Worm (Caenorhabditis elegans) whole organism, dauer: ENCODE data around the gene clec-117.
"Not testable (repeated sequence)": the region's sequence is repeated elsewhere in the genome, so short reads cannot be mapped to it uniquely, and the experiment has no call there.

Experiments
- unc-62 ChIP-seq: sonication (generic microtip); optimal IDR thresholded peaks from 2 replicates; lab custom pipeline; 2017; ENCODE audit warnings: missing biosample characterization, missing genetic modification reagents, missing genetic modification characterization

clec-117 gene

ce11 chrII:296911-297440, at the start of gene clec-117, which contains the start of gene B0432.1:
Gene clec-117, minus strand, starts transcription at chrII:297011.
Gene B0432.1, plus strand, starts transcription at chrII:297390.
- no peak for TF ChIP-seq unc-62 (GFP tag; lab: Kevin White, UChicago)

ce11 chrII:341282-341681, 44.5 kb upstream of the clec-117 start:
- TF ChIP-seq unc-62 (GFP tag; lab: Kevin White, UChicago), result no peak

DNA sequence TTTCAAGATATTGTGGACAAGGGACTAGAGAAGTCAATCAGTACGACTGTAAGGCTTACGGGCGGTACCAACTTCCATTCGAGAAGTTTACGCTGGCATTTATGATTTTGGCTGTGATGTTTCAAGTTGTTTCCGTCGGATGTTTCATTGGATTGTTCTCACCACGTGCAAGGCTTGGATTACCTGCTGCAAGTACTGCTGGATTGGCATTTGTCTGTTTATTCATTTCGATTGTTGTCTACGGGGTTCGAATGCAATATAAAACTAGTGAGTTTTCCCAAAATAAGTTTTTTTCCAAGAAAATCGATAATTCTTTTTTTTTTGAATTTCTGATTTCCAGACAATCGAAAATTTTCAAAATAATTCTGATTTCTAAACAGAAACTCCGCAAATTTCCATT, 43.9 kb upstream of the clec-117 start:
- no peak for TF ChIP-seq unc-62 (GFP tag; lab: Kevin White, UChicago)

- no peak for TF ChIP-seq unc-62 (GFP tag; lab: Kevin White, UChicago)
Measured at ce11 chrII:340224-340623, 43.4 kb upstream of the clec-117 start, which contains the start of gene clc-31. Gene clc-31, plus strand, starts transcription at chrII:340524.

DNA sequence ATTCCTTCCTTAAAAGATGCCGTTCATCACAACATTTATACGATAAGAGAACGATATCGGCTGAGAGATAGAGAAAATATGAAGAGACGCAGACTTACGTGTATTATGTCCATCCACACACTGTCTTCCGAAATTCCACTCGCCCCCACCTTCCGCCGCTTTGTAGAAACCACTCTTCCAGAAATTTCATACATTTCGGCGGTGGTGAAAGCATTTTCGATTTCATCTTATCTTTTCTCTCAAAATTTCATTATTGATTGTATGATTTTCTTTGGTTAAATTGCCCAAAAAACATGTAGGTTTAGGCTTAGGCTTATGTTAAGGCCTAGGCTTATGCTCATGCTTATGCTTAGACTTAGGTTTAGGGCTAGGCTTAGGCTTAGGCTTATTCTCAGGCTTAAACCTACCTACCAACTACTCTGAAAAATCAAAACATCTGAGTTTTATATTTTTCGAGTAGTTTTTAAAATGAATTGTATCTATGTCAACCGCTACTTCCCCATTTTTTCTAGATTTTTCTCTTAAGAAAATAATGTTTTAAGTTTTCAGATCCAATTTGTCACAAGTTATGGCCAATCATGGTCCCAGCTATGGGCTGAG, 40.5 kb upstream of the clec-117 start, which contains the start of gene cpn-2:
TSS of gene cpn-2 (plus strand) at position 550 of the 600 bp plus-strand sequence.
- TF ChIP-seq unc-62 (GFP tag; lab: Kevin White, UChicago), result no peak

DNA sequence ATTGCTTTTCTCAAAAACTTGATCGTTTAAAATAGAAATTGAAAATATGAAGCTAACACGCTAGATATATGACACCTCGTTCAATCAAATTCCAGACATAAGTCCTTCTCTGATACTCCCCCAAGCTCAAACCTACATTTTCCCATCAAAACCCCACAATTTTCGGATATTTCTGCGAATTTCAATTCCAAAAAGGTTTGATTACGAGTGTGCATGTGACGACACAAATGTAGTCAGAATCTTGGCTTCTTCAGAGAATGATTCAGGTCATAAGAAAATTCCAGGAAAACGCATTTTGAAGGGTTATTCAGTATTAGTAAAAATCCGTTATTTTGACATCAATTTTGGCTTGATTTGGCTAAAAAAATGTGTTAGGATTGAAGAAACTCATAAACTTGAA, 38.0 kb upstream of the clec-117 start:
- TF ChIP-seq unc-62 (GFP tag; lab: Kevin White, UChicago), result no peak

DNA sequence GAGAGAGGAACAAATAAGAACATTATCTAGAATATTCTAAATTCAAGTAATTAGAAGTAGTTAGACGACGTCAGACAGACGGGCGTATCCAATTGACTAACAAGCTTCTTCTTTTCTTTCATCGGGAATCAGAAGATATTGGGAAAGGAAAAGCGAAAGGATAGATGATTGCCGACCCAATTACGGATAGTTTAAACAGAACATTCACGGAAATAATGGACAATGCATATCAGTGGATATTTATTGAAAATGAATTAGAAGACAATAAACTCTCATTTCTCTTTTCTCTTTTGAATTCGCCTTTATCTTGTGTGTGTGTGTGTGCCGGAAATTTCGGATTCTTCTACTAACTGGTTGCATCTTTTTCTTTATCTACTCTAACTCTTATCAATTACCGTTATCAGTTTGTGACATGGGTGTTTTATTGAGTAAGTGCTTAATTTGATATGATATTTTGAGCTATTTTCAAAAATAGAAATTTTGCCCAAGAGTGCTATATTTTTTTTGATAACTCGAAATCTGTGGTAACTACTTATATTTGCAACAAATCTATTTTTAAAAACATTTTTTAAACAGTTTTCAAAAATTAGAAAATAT, 37.1 kb upstream of the clec-117 start:
- TF ChIP-seq unc-62 (GFP tag; lab: Kevin White, UChicago), result no peak

- TF ChIP-seq unc-62 (GFP tag; lab: Kevin White, UChicago), result no peak
Measured at ce11 chrII:332419-332818, 35.6 kb upstream of the clec-117 start, which contains the start of gene cbn-1. Gene cbn-1, minus strand, starts transcription at chrII:332519.

- TF ChIP-seq unc-62 (GFP tag; lab: Kevin White, UChicago), result no peak
Measured at ce11 chrII:325639-326350, 29.0 kb upstream of the clec-117 start, which contains the start of gene sgcb-1. Gene sgcb-1, plus strand, starts transcription at chrII:326300.

ce11 chrII:323048-323776, 26.4 kb upstream of the clec-117 start, which contains the start of gene K01A2.10:
Gene K01A2.10, minus strand, starts transcription at chrII:323098.
- no peak for TF ChIP-seq unc-62 (GFP tag; lab: Kevin White, UChicago)

DNA sequence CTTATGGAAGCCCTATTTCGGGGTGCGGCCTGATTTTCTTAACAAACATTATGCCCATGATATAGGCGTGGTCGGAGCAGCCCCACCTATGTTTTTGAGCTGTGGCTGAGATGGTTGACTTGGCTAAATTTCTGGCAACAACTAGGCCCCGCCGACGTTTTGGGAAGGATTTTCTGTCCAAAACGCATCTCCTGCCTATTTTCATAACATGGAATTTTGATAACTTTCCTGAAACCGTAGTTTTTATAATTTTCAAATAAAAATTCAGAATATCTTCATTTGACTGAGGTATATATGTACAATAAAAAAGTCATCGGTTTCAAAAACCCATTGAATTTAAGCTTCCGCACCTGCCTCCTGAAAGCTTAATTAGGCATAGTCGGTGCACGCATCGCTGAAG, 24.4 kb upstream of the clec-117 start:
- no peak for TF ChIP-seq unc-62 (GFP tag; lab: Kevin White, UChicago)

ce11 chrII:320783-321182, 24.0 kb upstream of the clec-117 start:
- TF ChIP-seq unc-62 (GFP tag; lab: Kevin White, UChicago), result no peak

DNA sequence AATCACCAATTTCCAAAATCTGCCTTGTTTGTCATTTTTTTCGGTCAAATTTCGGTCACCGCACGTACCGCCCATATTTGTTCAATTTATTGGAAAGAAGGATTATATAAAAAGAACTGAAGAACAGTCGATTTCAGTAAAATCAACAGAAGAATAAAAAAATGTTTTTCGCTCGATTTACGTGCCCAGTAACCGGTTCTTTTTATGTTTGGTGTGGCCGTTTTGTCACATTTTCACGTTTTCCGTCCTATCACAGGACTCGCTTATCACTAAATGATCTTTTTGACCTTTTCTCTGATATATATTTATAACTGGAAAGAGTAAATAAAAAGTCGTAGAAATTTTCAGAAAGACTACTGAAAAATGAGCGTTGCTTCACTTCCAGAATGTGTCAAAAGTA, 22.6 kb upstream of the clec-117 start, which contains the start of gene far-7:
TSS of gene far-7 (plus strand) at position 331 of the 400 bp plus-strand sequence.
- TF ChIP-seq unc-62 (GFP tag; lab: Kevin White, UChicago), result no peak

DNA sequence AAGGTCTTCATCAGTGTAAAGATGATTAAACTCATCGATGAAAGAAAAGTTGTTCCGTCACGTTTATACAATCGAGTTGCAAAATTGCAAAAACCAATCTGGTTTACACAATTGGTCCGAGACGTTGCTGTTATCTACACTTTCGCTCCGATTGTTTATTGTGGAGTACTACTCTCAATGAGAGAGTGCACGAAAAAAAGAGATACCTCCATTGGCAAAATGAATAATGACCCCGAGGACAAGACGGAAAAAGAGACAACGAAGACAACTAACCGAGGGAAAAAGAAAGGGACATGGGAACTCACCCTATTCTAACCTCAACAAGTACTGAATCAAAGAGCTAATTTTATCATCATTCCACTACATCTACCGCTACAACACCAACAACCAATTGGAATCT, 16.7 kb upstream of the clec-117 start:
- TF ChIP-seq unc-62 (GFP tag; lab: Kevin White, UChicago), result no peak

ce11 chrII:312110-312509, 15.3 kb upstream of the clec-117 start, which contains the start of gene mps-2:
Gene mps-2, minus strand, starts transcription at chrII:312210.
- not testable (repeated sequence) for TF ChIP-seq unc-62 (GFP tag; lab: Kevin White, UChicago)
